Fruit fly (Drosophila melanogaster): Measurements from ENCODE around the gene kel.

Gene kel

dm6 chr2L:18149903-18150302 is 12.0 kb upstream of the kel start:
- no peak for TF ChIP-seq psq (optimal IDR thresholded peaks at IDR 0.05)
- no peak for TF ChIP-seq usp (GFP tag; optimal IDR thresholded peaks at IDR 0.05)
- no peak for TF ChIP-seq CG8478 (optimal IDR thresholded peaks at IDR 0.05)
- no peak for TF ChIP-seq pan (optimal IDR thresholded peaks at IDR 0.05)
- TF ChIP-seq EcR (GFP tag; optimal IDR thresholded peaks at IDR 0.05): no peak
- no peak for TF ChIP-seq Dll (optimal IDR thresholded peaks at IDR 0.05)

dm6 chr2L:18148552-18149219 is 10.8 kb upstream of the kel start:
- TF ChIP-seq EcR (GFP tag; optimal IDR thresholded peaks at IDR 0.05): no peak
- TF ChIP-seq psq (optimal IDR thresholded peaks at IDR 0.05): no peak
- TF ChIP-seq CG8478 (optimal IDR thresholded peaks at IDR 0.05): no peak
- no peak for TF ChIP-seq pan (optimal IDR thresholded peaks at IDR 0.05)
- TF ChIP-seq usp (GFP tag; optimal IDR thresholded peaks at IDR 0.05): no peak
- TF ChIP-seq Dll (optimal IDR thresholded peaks at IDR 0.05): no peak

dm6 chr2L:18147511-18148072 is 9.7 kb upstream of the kel start:
- no peak for TF ChIP-seq usp (GFP tag; optimal IDR thresholded peaks at IDR 0.05)
- TF ChIP-seq psq (optimal IDR thresholded peaks at IDR 0.05): no peak
- no peak for TF ChIP-seq pan (optimal IDR thresholded peaks at IDR 0.05)
- no peak for TF ChIP-seq CG8478 (optimal IDR thresholded peaks at IDR 0.05)
- TF ChIP-seq Dll (optimal IDR thresholded peaks at IDR 0.05): no peak
- TF ChIP-seq EcR (GFP tag; optimal IDR thresholded peaks at IDR 0.05): no peak

dm6 chr2L:18146618-18147099 is 8.8 kb upstream of the kel start:
- TF ChIP-seq CG8478 (optimal IDR thresholded peaks at IDR 0.05) (no peak), usp (GFP tag; optimal IDR thresholded peaks at IDR 0.05) (no peak), pan (optimal IDR thresholded peaks at IDR 0.05) (no peak), Dll (optimal IDR thresholded peaks at IDR 0.05) (no peak), psq (optimal IDR thresholded peaks at IDR 0.05) (no peak), EcR (GFP tag; optimal IDR thresholded peaks at IDR 0.05) (no peak)

- TF ChIP-seq usp (GFP tag; optimal IDR thresholded peaks at IDR 0.05) (no peak), EcR (GFP tag; optimal IDR thresholded peaks at IDR 0.05) (no peak), psq (optimal IDR thresholded peaks at IDR 0.05) (no peak), Dll (optimal IDR thresholded peaks at IDR 0.05) (no peak), pan (optimal IDR thresholded peaks at IDR 0.05) (no peak), CG8478 (optimal IDR thresholded peaks at IDR 0.05) (no peak)
Observed at dm6 chr2L:18145826-18146225, 7.9 kb upstream of the kel start.

- TF ChIP-seq pan (optimal IDR thresholded peaks at IDR 0.05): no peak
- TF ChIP-seq usp (GFP tag; optimal IDR thresholded peaks at IDR 0.05): no peak
- no peak for TF ChIP-seq Dll (optimal IDR thresholded peaks at IDR 0.05)
- no peak for TF ChIP-seq EcR (GFP tag; optimal IDR thresholded peaks at IDR 0.05)
- no peak for TF ChIP-seq CG8478 (optimal IDR thresholded peaks at IDR 0.05)
- TF ChIP-seq psq (optimal IDR thresholded peaks at IDR 0.05): no peak
Observed at dm6 chr2L:18145253-18145652, 7.4 kb upstream of the kel start.

dm6 chr2L:18144268-18144834 is 6.5 kb upstream of the kel start:
- no peak for TF ChIP-seq pan (optimal IDR thresholded peaks at IDR 0.05)
- no peak for TF ChIP-seq EcR (GFP tag; optimal IDR thresholded peaks at IDR 0.05)

dm6 chr2L:18143176-18143575 is 5.3 kb upstream of the kel start:
- no peak for TF ChIP-seq pan (optimal IDR thresholded peaks at IDR 0.05)
- no peak for TF ChIP-seq CG8478 (optimal IDR thresholded peaks at IDR 0.05)
- no peak for TF ChIP-seq Dll (optimal IDR thresholded peaks at IDR 0.05)
- TF ChIP-seq psq (optimal IDR thresholded peaks at IDR 0.05): no peak
- TF ChIP-seq usp (GFP tag; optimal IDR thresholded peaks at IDR 0.05): no peak
- no peak for TF ChIP-seq EcR (GFP tag; optimal IDR thresholded peaks at IDR 0.05)

dm6 chr2L:18141471-18142345 is 3.8 kb upstream of the kel start:
- TF ChIP-seq CG8478 (optimal IDR thresholded peaks at IDR 0.05): no peak
- TF ChIP-seq usp (GFP tag; optimal IDR thresholded peaks at IDR 0.05): no peak
- TF ChIP-seq EcR (GFP tag; optimal IDR thresholded peaks at IDR 0.05): no peak
- TF ChIP-seq psq (optimal IDR thresholded peaks at IDR 0.05): no peak
- TF ChIP-seq Dll (optimal IDR thresholded peaks at IDR 0.05): no peak

- TF ChIP-seq EcR (GFP tag; optimal IDR thresholded peaks at IDR 0.05): no peak
- TF ChIP-seq CG8478 (optimal IDR thresholded peaks at IDR 0.05): no peak
- no peak for TF ChIP-seq psq (optimal IDR thresholded peaks at IDR 0.05)
- TF ChIP-seq usp (GFP tag; optimal IDR thresholded peaks at IDR 0.05): no peak
- TF ChIP-seq Dll (optimal IDR thresholded peaks at IDR 0.05): no peak
- no peak for TF ChIP-seq pan (optimal IDR thresholded peaks at IDR 0.05)
Observed at dm6 chr2L:18140544-18140943, 2.7 kb upstream of the kel start.

dm6 chr2L:18136427-18136857 is 1.4 kb downstream of the kel start:
- no peak for TF ChIP-seq psq (optimal IDR thresholded peaks at IDR 0.05)
- TF ChIP-seq pan (optimal IDR thresholded peaks at IDR 0.05): no peak
- TF ChIP-seq EcR (GFP tag; optimal IDR thresholded peaks at IDR 0.05): no peak
- no peak for TF ChIP-seq Dll (optimal IDR thresholded peaks at IDR 0.05)
- no peak for TF ChIP-seq usp (GFP tag; optimal IDR thresholded peaks at IDR 0.05)
- TF ChIP-seq CG8478 (optimal IDR thresholded peaks at IDR 0.05): no peak
